Fruit fly (Drosophila melanogaster) whole organism, embryonic: ENCODE results near the gene sol.

Experiments used
- C15 ChIP-seq: fragments of 200-800 bp; sonication (Bioruptor generic); IDR thresholded peaks from 3 replicates; pipeline ENCODE4 v1.3.6; 2022; ENCODE audit warnings: missing biosample characterization, missing genetic modification characterization
- CG10462 ChIP-seq: fragments of 200-800 bp; sonication (Bioruptor generic); optimal IDR thresholded peaks from 2 replicates; lab custom pipeline; 2016; ENCODE audit warnings: missing biosample characterization, missing genetic modification characterization
- CG11093 ChIP-seq: fragments of 200-800 bp; sonication (Bioruptor generic); IDR thresholded peaks from 3 replicates; pipeline ENCODE4 v1.3.6; 2022; ENCODE audit warnings: missing biosample characterization, missing genetic modification characterization
- CG11398 ChIP-seq: fragments of 200-800 bp; sonication (Bioruptor generic); optimal IDR thresholded peaks from 2 replicates; lab custom pipeline; 2016; ENCODE audit warnings: missing biosample characterization, missing genetic modification characterization
- CG11695 ChIP-seq: fragments of 200-800 bp; sonication (Bioruptor generic); IDR thresholded peaks from 3 replicates; pipeline ENCODE4 v1.3.6; 2022; ENCODE audit warnings: missing biosample characterization, missing genetic modification characterization
- CG12155 ChIP-seq: fragments of 200-800 bp; sonication (Bioruptor generic); optimal IDR thresholded peaks from 3 replicates; lab custom pipeline; 2016; ENCODE audit warnings: missing biosample characterization, missing genetic modification characterization
- CG12769 ChIP-seq: fragments of 200-800 bp; sonication (Bioruptor generic); optimal IDR thresholded peaks from 2 replicates; lab custom pipeline; 2019; ENCODE audit warnings: missing biosample characterization, mild to moderate bottlenecking, missing genetic modification characterization, moderate library complexity
- CG17328 ChIP-seq: fragments of 200-800 bp; sonication (Bioruptor generic); IDR thresholded peaks from 2 replicates; pipeline ENCODE4 v1.3.6; 2022; ENCODE audit warnings: missing biosample characterization, missing genetic modification characterization
- CG31441 ChIP-seq: fragments of 200-800 bp; sonication (Bioruptor generic); IDR thresholded peaks from 2 replicates; pipeline ENCODE4 v1.3.6; 2022; ENCODE audit warnings: missing biosample characterization, missing genetic modification characterization
- CG32532 ChIP-seq: fragments of 200-800 bp; sonication (Bioruptor generic); IDR thresholded peaks from 2 replicates; pipeline ENCODE4 v1.3.6; 2022; ENCODE audit warnings: missing biosample characterization, missing genetic modification characterization
- CG32767 ChIP-seq: fragments of 200-800 bp; sonication (Bioruptor generic); IDR thresholded peaks from 2 replicates; pipeline ENCODE4 v1.3.6; 2022; ENCODE audit warnings: missing biosample characterization, missing genetic modification characterization
- CG34422 ChIP-seq: fragments of 200-800 bp; sonication (Bioruptor generic); IDR thresholded peaks from 3 replicates; pipeline ENCODE4 v1.3.6; 2022; ENCODE audit warnings: missing biosample characterization, missing genetic modification characterization
- CG3838 ChIP-seq: fragments of 200-800 bp; sonication (Bioruptor generic); optimal IDR thresholded peaks from 3 replicates; lab custom pipeline; 2016; ENCODE audit warnings: missing biosample characterization, missing genetic modification characterization
- CG6765 ChIP-seq: fragments of 200-800 bp; sonication (Bioruptor generic); optimal IDR thresholded peaks from 3 replicates; lab custom pipeline; 2017; ENCODE audit warnings: missing biosample characterization, mild to moderate bottlenecking, missing genetic modification characterization
- CG6791 ChIP-seq: fragments of 200-800 bp; sonication (Bioruptor generic); IDR thresholded peaks from 3 replicates; pipeline ENCODE4 v1.3.6; 2022; ENCODE audit warnings: missing biosample characterization, missing genetic modification characterization; ENCODE audit not compliant: partially characterized antibody
- CG7839 ChIP-seq: fragments of 200-800 bp; sonication (Bioruptor generic); optimal IDR thresholded peaks from 3 replicates; lab custom pipeline; 2018; ENCODE audit warnings: missing biosample characterization, mild to moderate bottlenecking, missing genetic modification characterization, moderate library complexity
- CG7963 ChIP-seq: fragments of 200-800 bp; sonication (Bioruptor generic); IDR thresholded peaks from 3 replicates; pipeline ENCODE4 v1.3.6; 2022; ENCODE audit warnings: missing biosample characterization, missing genetic modification characterization; ENCODE audit not compliant: partially characterized antibody
- Dip2 ChIP-seq: fragments of 200-800 bp; sonication (Bioruptor generic); IDR thresholded peaks from 2 replicates; pipeline ENCODE4 v1.3.6; 2022; ENCODE audit warnings: missing biosample characterization, missing genetic modification characterization
- Drgx ChIP-seq: fragments of 200-800 bp; sonication (Bioruptor generic); IDR thresholded peaks from 2 replicates; pipeline ENCODE4 v1.3.6; 2022; ENCODE audit warnings: missing biosample characterization, missing genetic modification characterization
- E2f1 ChIP-seq: fragments of 200-800 bp; sonication (Bioruptor generic); IDR thresholded peaks from 2 replicates; pipeline ENCODE4 v1.3.6; 2022; ENCODE audit warnings: missing biosample characterization, missing genetic modification characterization
- ERR ChIP-seq: fragments of 200-800 bp; sonication (Bioruptor generic); optimal IDR thresholded peaks from 2 replicates; lab custom pipeline; 2016; ENCODE audit warnings: missing biosample characterization, missing genetic modification characterization
- HLH3B ChIP-seq: fragments of 200-800 bp; sonication (Bioruptor generic); IDR thresholded peaks from 2 replicates; pipeline ENCODE4 v1.3.6; 2022; ENCODE audit warnings: missing biosample characterization, missing genetic modification characterization
- Hey ChIP-seq: fragments of 200-800 bp; sonication (Bioruptor generic); optimal IDR thresholded peaks from 3 replicates; lab custom pipeline; 2018; ENCODE audit warnings: missing biosample characterization, mild to moderate bottlenecking, missing genetic modification characterization
- MTF-1 ChIP-seq: fragments of 200-800 bp; sonication (Bioruptor generic); optimal IDR thresholded peaks from 2 replicates; lab custom pipeline; 2018; ENCODE audit warnings: missing biosample characterization, mild to moderate bottlenecking, missing genetic modification characterization, borderline replicate concordance
- Mrtf ChIP-seq: fragments of 200-800 bp; sonication (Bioruptor generic); IDR thresholded peaks from 3 replicates; pipeline ENCODE4 v1.3.6; 2022; ENCODE audit warnings: missing biosample characterization, missing genetic modification characterization
- NC2α ChIP-seq: fragments of 200-800 bp; sonication (Bioruptor generic); optimal IDR thresholded peaks from 2 replicates; lab custom pipeline; 2016; ENCODE audit warnings: missing biosample characterization, missing genetic modification characterization
- Sry-δ ChIP-seq: fragments of 200-800 bp; sonication (Bioruptor generic); optimal IDR thresholded peaks from 2 replicates; lab custom pipeline; 2016; ENCODE audit warnings: missing biosample characterization, missing genetic modification characterization
- aop ChIP-seq: fragments of 200-800 bp; sonication (Bioruptor generic); IDR thresholded peaks from 2 replicates; pipeline ENCODE4 v1.3.6; 2022; ENCODE audit warnings: missing biosample characterization, missing genetic modification characterization
- ap ChIP-seq: fragments of 200-800 bp; sonication (Bioruptor generic); IDR thresholded peaks from 2 replicates; pipeline ENCODE4 v1.3.6; 2022; ENCODE audit warnings: missing biosample characterization, missing genetic modification characterization
- bowl ChIP-seq: fragments of 200-800 bp; sonication (Bioruptor generic); IDR thresholded peaks from 2 replicates; pipeline ENCODE4 v1.3.6; 2022; ENCODE audit warnings: missing biosample characterization, missing genetic modification characterization
- ci ChIP-seq: fragments of 200-800 bp; sonication (Bioruptor generic); IDR thresholded peaks from 3 replicates; pipeline ENCODE4 v1.3.6; 2022; ENCODE audit warnings: missing biosample characterization, missing genetic modification characterization
- crc ChIP-seq: fragments of 200-800 bp; sonication (Bioruptor generic); optimal IDR thresholded peaks from 2 replicates; lab custom pipeline; 2016; ENCODE audit warnings: missing biosample characterization, missing genetic modification characterization
- crp ChIP-seq, 2 experiments: fragments of 200-800 bp; sonication (Bioruptor generic); optimal IDR thresholded peaks; 2 replicates in 1 of 2; 3 replicates in 1 of 2; lab custom pipeline; 2017; ENCODE audit warnings: missing biosample characterization in 2 of 2, missing genetic modification characterization in 2 of 2, mild to moderate bottlenecking in 1 of 2, moderate library complexity in 1 of 2
- dan ChIP-seq: fragments of 200-800 bp; sonication (Bioruptor generic); IDR thresholded peaks from 2 replicates; pipeline ENCODE4 v1.3.6; 2022; ENCODE audit warnings: missing biosample characterization, missing genetic modification characterization
- en ChIP-seq: fragments of 200-800 bp; sonication (Bioruptor generic); optimal IDR thresholded peaks from 2 replicates; lab custom pipeline; 2016; ENCODE audit warnings: missing biosample characterization, missing genetic modification characterization
- ftz-f1 ChIP-seq: fragments of 200-800 bp; sonication (Bioruptor generic); optimal IDR thresholded peaks from 2 replicates; lab custom pipeline; 2016; ENCODE audit warnings: missing biosample characterization, missing genetic modification characterization
- grn ChIP-seq: fragments of 200-800 bp; sonication (Bioruptor generic); optimal IDR thresholded peaks from 3 replicates; lab custom pipeline; 2017; ENCODE audit warnings: missing biosample characterization, missing genetic modification characterization
- kah ChIP-seq: fragments of 200-800 bp; sonication (Bioruptor generic); optimal IDR thresholded peaks from 2 replicates; lab custom pipeline; 2018; ENCODE audit warnings: missing biosample characterization, mild to moderate bottlenecking, missing genetic modification characterization
- knrl ChIP-seq: fragments of 200-800 bp; sonication (Bioruptor generic); IDR thresholded peaks from 3 replicates; pipeline ENCODE4 v1.3.6; 2022; ENCODE audit warnings: missing biosample characterization, missing genetic modification characterization; ENCODE audit not compliant: partially characterized antibody
- lbe ChIP-seq: fragments of 200-800 bp; sonication (Bioruptor generic); optimal IDR thresholded peaks from 2 replicates; lab custom pipeline; 2016; ENCODE audit warnings: missing biosample characterization, mild to moderate bottlenecking, missing genetic modification characterization
- lilli ChIP-seq: fragments of 200-800 bp; sonication (Bioruptor generic); optimal IDR thresholded peaks from 3 replicates; lab custom pipeline; 2016; ENCODE audit warnings: missing biosample characterization, missing genetic modification characterization
- nmo ChIP-seq: fragments of 200-800 bp; sonication (Bioruptor generic); optimal IDR thresholded peaks from 2 replicates; lab custom pipeline; 2018; ENCODE audit warnings: missing biosample characterization, mild to moderate bottlenecking, missing genetic modification characterization, moderate library complexity
- nom ChIP-seq: fragments of 200-800 bp; sonication (Bioruptor generic); optimal IDR thresholded peaks from 2 replicates; lab custom pipeline; 2017; ENCODE audit warnings: missing biosample characterization, missing genetic modification characterization, mild to moderate bottlenecking, moderate library complexity, missing genetic modification reagents
- onecut ChIP-seq: fragments of 200-800 bp; sonication (Bioruptor generic); IDR thresholded peaks from 2 replicates; pipeline ENCODE4 v1.3.6; 2022; ENCODE audit warnings: missing biosample characterization, missing genetic modification characterization
- pfk ChIP-seq: fragments of 200-800 bp; sonication (Bioruptor generic); optimal IDR thresholded peaks from 2 replicates; lab custom pipeline; 2018; ENCODE audit warnings: missing biosample characterization, mild to moderate bottlenecking, missing genetic modification characterization, moderate library complexity
- pum ChIP-seq: fragments of 200-800 bp; sonication (Bioruptor generic); optimal IDR thresholded peaks from 2 replicates; lab custom pipeline; 2016; ENCODE audit warnings: missing biosample characterization, missing genetic modification characterization
- sc ChIP-seq, 3 experiments: fragments of >200 bp in 2 of 3; fragments of 200-800 bp in 1 of 3; sonication (Bioruptor generic) in 1 of 3; optimal IDR thresholded peaks; 2 replicates in 2 of 3; 3 replicates in 1 of 3; lab custom pipeline; 2017; ENCODE audit warnings: mild to moderate bottlenecking in 1 of 3, missing biosample characterization in 1 of 3, missing genetic modification characterization in 1 of 3, missing genetic modification reagents in 1 of 3
- seq ChIP-seq: fragments of 200-800 bp; sonication (Bioruptor generic); IDR thresholded peaks from 2 replicates; pipeline ENCODE4 v1.3.6; 2022; ENCODE audit warnings: missing biosample characterization, missing genetic modification characterization
- stwl ChIP-seq: fragments of 200-800 bp; sonication (Bioruptor generic); optimal IDR thresholded peaks from 3 replicates; lab custom pipeline; 2018; ENCODE audit warnings: missing biosample characterization, mild to moderate bottlenecking, missing genetic modification characterization, moderate library complexity
- zfh2 ChIP-seq: fragments of 200-800 bp; sonication (Bioruptor generic); optimal IDR thresholded peaks from 2 replicates; lab custom pipeline; 2016; ENCODE audit warnings: missing biosample characterization, missing genetic modification characterization

The sol gene

DNA sequence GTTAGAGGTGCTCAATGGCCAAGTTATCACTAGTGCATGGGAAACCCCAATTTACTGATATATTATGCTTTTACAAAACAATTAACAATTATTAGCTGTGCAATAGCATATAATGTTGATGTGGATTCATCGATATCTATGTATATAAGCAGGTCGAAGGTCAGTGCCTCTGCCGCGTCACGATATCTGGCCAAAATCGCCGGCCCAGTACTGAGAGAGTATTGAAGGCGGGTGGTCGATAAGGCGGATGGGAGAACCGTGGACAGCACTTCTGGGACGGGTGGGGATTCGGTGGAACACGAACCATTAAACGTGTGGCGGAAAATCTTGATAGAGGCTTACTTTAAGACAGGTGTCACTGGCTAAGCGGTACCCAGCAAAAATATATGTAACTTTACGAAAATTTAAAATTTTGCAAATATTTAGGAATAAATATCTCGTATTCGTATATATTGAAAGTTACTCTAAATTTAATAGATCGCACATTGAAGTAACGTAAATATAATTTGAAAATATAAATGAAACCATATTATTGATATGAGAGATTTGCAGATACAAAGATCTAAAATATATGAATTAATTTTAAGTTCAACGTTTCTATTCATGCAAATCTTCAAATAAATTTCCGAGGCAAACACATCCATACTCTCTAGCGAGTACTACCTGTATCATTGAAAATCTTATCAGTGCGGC is 27.6 kb upstream of the sol start (continued):
- TF ChIP-seq crp (GFP tag; optimal IDR thresholded peaks at IDR 0.05; lab: Kevin White, UChicago) (no peak), en (no peak), aop (GFP tag; lab: Robert Waterston, UW) (no peak), ERR (no peak), ftz-f1 (GFP tag; lab: Kevin White, UChicago) (peak; percentile 16), CG6765 (GFP tag; lab: Kevin White, UChicago) (peak; percentile 36), Dip2 (no peak), NC2α (no peak), dan (GFP tag; lab: Robert Waterston, UW) (no peak), seq (GFP tag; lab: Robert Waterston, UW) (no peak), C15 (GFP tag; lab: Robert Waterston, UW) (no peak), knrl (no peak), E2f1 (GFP tag; lab: Robert Waterston, UW) (peak; percentile 60), stwl (tag; lab: Kevin White, UChicago) (no peak), MTF-1 (no peak), CG3838 (GFP tag; lab: Kevin White, UChicago) (no peak), CG7963 (GFP tag; lab: Robert Waterston, UW) (no peak), Hey (tag; lab: Kevin White, UChicago) (no peak), kah (GFP tag; lab: Kevin White, UChicago) (peak; percentile 20), CG12155 (GFP tag; lab: Kevin White, UChicago) (no peak), CG32532 (no peak; the same call in 1 of the 2 replicates), onecut (no peak), CG31441 (GFP tag; lab: Robert Waterston, UW) (peak; percentile 81), HLH3B (GFP tag; lab: Robert Waterston, UW) (0 out of 2 replicates have a peak, but pooled peaks have one; percentile 5), sc (optimal IDR thresholded peaks at IDR 0.05; lab: Kevin White, UChicago) (no peak), sc (GFP tag; optimal IDR thresholded peaks at IDR 0.05; lab: Kevin White, UChicago) (peak; percentile 6), CG17328 (GFP tag; lab: Robert Waterston, UW) (no peak), nom (GFP tag; lab: Kevin White, UChicago) (no peak), CG34422 (GFP tag; lab: Robert Waterston, UW) (peak; percentile 23; the same call in 1 of the 3 replicates), lbe (GFP tag; lab: Kevin White, UChicago) (no peak), CG11398 (GFP tag; lab: Kevin White, UChicago) (no peak), CG11093 (GFP tag; lab: Robert Waterston, UW) (0 out of 3 replicates have a peak, but pooled peaks have one; percentile 41), grn (peak; percentile 32), CG6791 (GFP tag; lab: Robert Waterston, UW) (no peak), CG7839 (tag; lab: Kevin White, UChicago) (peak; percentile 71), CG32767 (GFP tag; lab: Robert Waterston, UW) (no peak), lilli (GFP tag; lab: Kevin White, UChicago) (no peak), CG10462 (GFP tag; lab: Kevin White, UChicago) (no peak), bowl (GFP tag; lab: Robert Waterston, UW) (no peak), CG11695 (GFP tag; lab: Robert Waterston, UW) (peak; percentile 60; the same call in 1 of the 3 replicates), pfk (peak; percentile 82), crc (GFP tag; lab: Kevin White, UChicago) (no peak), pum (GFP tag; lab: Kevin White, UChicago) (peak; percentile 13), Drgx (GFP tag; lab: Robert Waterston, UW) (no peak), ci (GFP tag; lab: Robert Waterston, UW) (no peak), nmo (no peak), zfh2 (GFP tag; lab: Kevin White, UChicago) (no peak), Mrtf (no peak), ap (no peak), Sry-δ (GFP tag; lab: Kevin White, UChicago) (no peak), CG12769 (tag; lab: Kevin White, UChicago) (no peak)
